Fruit fly (Drosophila melanogaster) whole organism, embryonic: Measurements from ENCODE around the gene Neto.

Experiments
- Atf6 ChIP-seq: fragments of 200-800 bp; sonication (Bioruptor generic); IDR thresholded peaks from 2 replicates; pipeline ENCODE4 v1.3.6; 2022; ENCODE audit warnings: missing biosample characterization, missing genetic modification characterization
- C15 ChIP-seq: fragments of 200-800 bp; sonication (Bioruptor generic); IDR thresholded peaks from 3 replicates; pipeline ENCODE4 v1.3.6; 2022; ENCODE audit warnings: missing biosample characterization, missing genetic modification characterization
- CG10543 ChIP-seq: fragments of 200-800 bp; sonication (Bioruptor generic); optimal IDR thresholded peaks from 3 replicates; lab custom pipeline; 2017; ENCODE audit warnings: missing biosample characterization, mild to moderate bottlenecking, missing genetic modification characterization, moderate library complexity
- CG12219 ChIP-seq: fragments of 200-800 bp; sonication (Bioruptor generic); optimal IDR thresholded peaks from 3 replicates; lab custom pipeline; 2018; ENCODE audit warnings: missing biosample characterization, mild to moderate bottlenecking, missing genetic modification characterization
- CG12769 ChIP-seq: fragments of 200-800 bp; sonication (Bioruptor generic); optimal IDR thresholded peaks from 2 replicates; lab custom pipeline; 2019; ENCODE audit warnings: missing biosample characterization, mild to moderate bottlenecking, missing genetic modification characterization, moderate library complexity
- CG13296 ChIP-seq: fragments of 200-800 bp; sonication (Bioruptor generic); optimal IDR thresholded peaks from 3 replicates; lab custom pipeline; 2018; ENCODE audit warnings: missing biosample characterization, mild to moderate bottlenecking, missing genetic modification characterization
- CG13894 ChIP-seq: fragments of 200-800 bp; sonication (Bioruptor generic); optimal IDR thresholded peaks from 3 replicates; lab custom pipeline; 2018; ENCODE audit warnings: missing biosample characterization, mild to moderate bottlenecking, missing genetic modification characterization, moderate library complexity
- CG15073 ChIP-seq: fragments of 200-800 bp; sonication (Bioruptor generic); optimal IDR thresholded peaks from 2 replicates; lab custom pipeline; 2016; ENCODE audit warnings: missing biosample characterization, missing genetic modification characterization
- CG15514 ChIP-seq: fragments of 200-800 bp; sonication (Bioruptor generic); optimal IDR thresholded peaks from 3 replicates; lab custom pipeline; 2017; ENCODE audit warnings: missing biosample characterization, missing genetic modification characterization, mild to moderate bottlenecking, moderate library complexity, missing genetic modification reagents
- CG1792 ChIP-seq: fragments of 200-800 bp; sonication (Bioruptor generic); optimal IDR thresholded peaks from 2 replicates; lab custom pipeline; 2016; ENCODE audit warnings: missing biosample characterization, missing genetic modification characterization
- CG3065 ChIP-seq: fragments of 200-800 bp; sonication (Bioruptor generic); optimal IDR thresholded peaks from 2 replicates; lab custom pipeline; 2016; ENCODE audit warnings: missing biosample characterization, missing genetic modification characterization
- CG34422 ChIP-seq: fragments of 200-800 bp; sonication (Bioruptor generic); IDR thresholded peaks from 3 replicates; pipeline ENCODE4 v1.3.6; 2022; ENCODE audit warnings: missing biosample characterization, missing genetic modification characterization
- CG42726 ChIP-seq: fragments of 200-800 bp; sonication (Bioruptor generic); IDR thresholded peaks from 2 replicates; pipeline ENCODE4 v1.3.6; 2022; ENCODE audit warnings: missing biosample characterization, missing genetic modification characterization; ENCODE audit not compliant: partially characterized antibody
- CG4360 ChIP-seq: fragments of 200-800 bp; sonication (Bioruptor generic); IDR thresholded peaks from 2 replicates; pipeline ENCODE4 v1.3.6; 2022; ENCODE audit warnings: missing biosample characterization, missing genetic modification characterization
- CG6683 ChIP-seq: fragments of 200-800 bp; sonication (Bioruptor generic); optimal IDR thresholded peaks from 2 replicates; lab custom pipeline; 2017; ENCODE audit warnings: missing biosample characterization, mild to moderate bottlenecking, missing genetic modification characterization, missing genetic modification reagents
- CG7271 ChIP-seq: fragments of 200-800 bp; sonication (Bioruptor generic); optimal IDR thresholded peaks from 2 replicates; lab custom pipeline; 2018; ENCODE audit warnings: missing biosample characterization, mild to moderate bottlenecking, missing genetic modification characterization, moderate library complexity
- CG7357 ChIP-seq: fragments of 200-800 bp; sonication (Bioruptor generic); IDR thresholded peaks from 3 replicates; pipeline ENCODE4 v1.3.6; 2022; ENCODE audit warnings: missing biosample characterization, missing genetic modification characterization
- CG8290 ChIP-seq, 3 experiments: fragments of 200-800 bp; sonication (Bioruptor generic); optimal IDR thresholded peaks; 2 replicates each; lab custom pipeline; 2016 to 2019; ENCODE audit warnings: missing biosample characterization in 3 of 3, missing genetic modification characterization in 3 of 3, mild to moderate bottlenecking in 2 of 3, moderate library complexity in 1 of 3
- CHES-1-like ChIP-seq: fragments of 200-800 bp; sonication (Bioruptor generic); optimal IDR thresholded peaks from 2 replicates; lab custom pipeline; 2016; ENCODE audit warnings: missing biosample characterization, missing genetic modification characterization
- Dfd ChIP-seq, 2 experiments: fragments of >200 bp; optimal IDR thresholded peaks; 2 replicates each; lab custom pipeline; 2017; ENCODE audit warnings: missing biosample characterization in 2 of 2, missing genetic modification characterization in 2 of 2
- Gsc ChIP-seq: fragments of 200-800 bp; sonication (Bioruptor generic); IDR thresholded peaks from 2 replicates; pipeline ENCODE4 v1.3.6; 2022; ENCODE audit warnings: missing biosample characterization, missing genetic modification characterization
- Hmr ChIP-seq: fragments of 200-800 bp; sonication (Bioruptor generic); optimal IDR thresholded peaks from 3 replicates; lab custom pipeline; 2017; ENCODE audit warnings: mild to moderate bottlenecking, missing biosample characterization, missing genetic modification reagents, missing genetic modification characterization
- Lpt ChIP-seq: fragments of >200 bp; optimal IDR thresholded peaks from 2 replicates; lab custom pipeline; 2018; ENCODE audit warnings: missing biosample characterization, missing genetic modification characterization
- Myb ChIP-seq: fragments of 200-800 bp; sonication (Bioruptor generic); optimal IDR thresholded peaks from 2 replicates; lab custom pipeline; 2016; ENCODE audit warnings: missing biosample characterization, missing genetic modification characterization
- NK7.1 ChIP-seq: fragments of 200-800 bp; sonication (Bioruptor generic); optimal IDR thresholded peaks from 3 replicates; lab custom pipeline; 2016; ENCODE audit warnings: missing biosample characterization, missing genetic modification characterization
- PHDP ChIP-seq: fragments of 200-800 bp; sonication (Bioruptor generic); optimal IDR thresholded peaks from 3 replicates; lab custom pipeline; 2018; ENCODE audit warnings: missing biosample characterization, mild to moderate bottlenecking, missing genetic modification characterization, moderate library complexity
- Rx ChIP-seq: fragments of 200-800 bp; sonication (Bioruptor generic); IDR thresholded peaks from 2 replicates; pipeline ENCODE4 v1.3.6; 2022; ENCODE audit warnings: missing biosample characterization, missing genetic modification characterization
- Xrp1 ChIP-seq: fragments of 200-800 bp; sonication (Bioruptor generic); IDR thresholded peaks from 2 replicates; pipeline ENCODE4 v1.3.6; 2022; ENCODE audit warnings: missing biosample characterization, missing genetic modification characterization
- chinmo ChIP-seq: fragments of 200-800 bp; sonication (Bioruptor generic); IDR thresholded peaks from 4 replicates; pipeline ENCODE4 v1.3.6; 2022; ENCODE audit warnings: missing biosample characterization, missing genetic modification characterization; ENCODE audit not compliant: partially characterized antibody
- chm ChIP-seq: fragments of 200-800 bp; sonication (Bioruptor generic); IDR thresholded peaks from 2 replicates; pipeline ENCODE4 v1.3.6; 2022; ENCODE audit warnings: missing biosample characterization, missing genetic modification characterization
- chn ChIP-seq: fragments of 200-800 bp; sonication (Bioruptor generic); optimal IDR thresholded peaks from 2 replicates; lab custom pipeline; 2016; ENCODE audit warnings: missing biosample characterization, missing genetic modification characterization
- cwo ChIP-seq: fragments of 200-800 bp; sonication (Bioruptor generic); optimal IDR thresholded peaks from 3 replicates; lab custom pipeline; 2017; ENCODE audit warnings: missing biosample characterization, missing genetic modification characterization, mild to moderate bottlenecking, moderate library complexity, missing genetic modification reagents
- dmrt11E ChIP-seq: fragments of 200-800 bp; sonication (Bioruptor generic); optimal IDR thresholded peaks from 3 replicates; lab custom pipeline; 2018; ENCODE audit warnings: missing biosample characterization, mild to moderate bottlenecking, missing genetic modification characterization, moderate library complexity
- gem ChIP-seq: fragments of 200-800 bp; sonication (Bioruptor generic); optimal IDR thresholded peaks from 2 replicates; lab custom pipeline; 2019; ENCODE audit warnings: missing biosample characterization, mild to moderate bottlenecking, missing genetic modification characterization, moderate library complexity
- grn ChIP-seq: fragments of 200-800 bp; sonication (Bioruptor generic); optimal IDR thresholded peaks from 3 replicates; lab custom pipeline; 2017; ENCODE audit warnings: missing biosample characterization, missing genetic modification characterization
- ken ChIP-seq: fragments of 200-800 bp; sonication (Bioruptor generic); IDR thresholded peaks from 3 replicates; pipeline ENCODE4 v1.3.6; 2022; ENCODE audit warnings: missing biosample characterization, missing genetic modification characterization
- klu ChIP-seq: fragments of 200-800 bp; sonication (Bioruptor generic); IDR thresholded peaks from 2 replicates; pipeline ENCODE4 v1.3.6; 2022; ENCODE audit warnings: missing biosample characterization, missing genetic modification characterization
- knrl ChIP-seq: fragments of 200-800 bp; sonication (Bioruptor generic); IDR thresholded peaks from 3 replicates; pipeline ENCODE4 v1.3.6; 2022; ENCODE audit warnings: missing biosample characterization, missing genetic modification characterization; ENCODE audit not compliant: partially characterized antibody
- mirr ChIP-seq: fragments of 200-800 bp; sonication (Bioruptor generic); optimal IDR thresholded peaks from 3 replicates; lab custom pipeline; 2018; ENCODE audit warnings: missing biosample characterization, mild to moderate bottlenecking, missing genetic modification characterization
- otp ChIP-seq: fragments of 200-800 bp; sonication (Bioruptor generic); IDR thresholded peaks from 3 replicates; pipeline ENCODE4, ENCODE4 v1.3.6; 2022; ENCODE audit warnings: missing biosample characterization, missing genetic modification characterization
- pfk ChIP-seq: fragments of 200-800 bp; sonication (Bioruptor generic); optimal IDR thresholded peaks from 2 replicates; lab custom pipeline; 2018; ENCODE audit warnings: missing biosample characterization, mild to moderate bottlenecking, missing genetic modification characterization, moderate library complexity
- phol ChIP-seq: fragments of 200-800 bp; sonication (Bioruptor generic); optimal IDR thresholded peaks from 3 replicates; lab custom pipeline; 2018; ENCODE audit warnings: missing biosample characterization, mild to moderate bottlenecking, missing genetic modification characterization, moderate library complexity
- slbo ChIP-seq: fragments of 200-800 bp; sonication (Bioruptor generic); IDR thresholded peaks from 2 replicates; pipeline ENCODE4 v1.3.6; 2022; ENCODE audit warnings: missing biosample characterization, missing genetic modification characterization
- slp2 ChIP-seq: fragments of 200-800 bp; sonication (Bioruptor generic); optimal IDR thresholded peaks from 2 replicates; lab custom pipeline; 2016; ENCODE audit warnings: missing biosample characterization, missing genetic modification characterization
- sug ChIP-seq: fragments of 200-800 bp; optimal IDR thresholded peaks from 2 replicates; lab custom pipeline; 2019; ENCODE audit warnings: missing biosample characterization, mild to moderate bottlenecking, missing genetic modification characterization, moderate library complexity
- unc-4 ChIP-seq: fragments of 200-800 bp; sonication (Bioruptor generic); IDR thresholded peaks from 2 replicates; pipeline ENCODE4 v1.3.6; 2022; ENCODE audit warnings: missing biosample characterization, missing genetic modification characterization; ENCODE audit not compliant: partially characterized antibody
- zen ChIP-seq: fragments of 200-800 bp; sonication (Bioruptor generic); optimal IDR thresholded peaks from 3 replicates; lab custom pipeline; 2018; ENCODE audit warnings: missing biosample characterization, mild to moderate bottlenecking, missing genetic modification characterization, moderate library complexity

The Neto gene

dm6 chrX:13403553-13403952 is 42.1 kb upstream of the Neto start (continued):
- TF ChIP-seq mirr (GFP tag; lab: Kevin White, UChicago) = peak; percentile 87
- no peak for TF ChIP-seq CG8290 (GFP tag; optimal IDR thresholded peaks at IDR 0.05; lab: Kevin White, UChicago)
- peak in 1 of 2 experiments; percentile 1 for TF ChIP-seq CG8290 (tag; optimal IDR thresholded peaks at IDR 0.05; lab: Kevin White, UChicago)
- TF ChIP-seq chinmo = 0 out of 4 replicates have a peak, but pooled peaks have one; percentile 8
- TF ChIP-seq slbo (GFP tag; lab: Robert Waterston, UW) = no peak
- peak; percentile 92 for TF ChIP-seq grn (GFP tag; lab: Kevin White, UChicago)
- TF ChIP-seq chn (GFP tag; lab: Kevin White, UChicago) = no peak
- no peak for TF ChIP-seq Myb
- peak; percentile 68 for TF ChIP-seq CG13894 (tag; lab: Kevin White, UChicago)
- peak; percentile 81 for TF ChIP-seq sug (tag; lab: Kevin White, UChicago)
- TF ChIP-seq cwo = no peak
- peak; percentile 26; the same call in 1 of the 2 replicates for TF ChIP-seq CG4360 (GFP tag; lab: Robert Waterston, UW)
- TF ChIP-seq CG3065 = no peak
- no peak for TF ChIP-seq slp2 (GFP tag; lab: Kevin White, UChicago)
- peak; percentile 32 for TF ChIP-seq CG13296 (GFP tag; lab: Kevin White, UChicago)
- TF ChIP-seq NK7.1 (GFP tag; lab: Kevin White, UChicago) = no peak
- TF ChIP-seq dmrt11E (tag; lab: Kevin White, UChicago) = no peak
- TF ChIP-seq CG12219 = no peak
- TF ChIP-seq Gsc (GFP tag; lab: Robert Waterston, UW) = no peak
- no peak for TF ChIP-seq Xrp1 (GFP tag; lab: Robert Waterston, UW)
- peak; percentile 31 for TF ChIP-seq pfk (GFP tag; lab: Kevin White, UChicago)
- TF ChIP-seq ken = no peak
- peak; percentile 7 for TF ChIP-seq CG12769 (tag; lab: Kevin White, UChicago)
- no peak for TF ChIP-seq CHES-1-like (GFP tag; lab: Kevin White, UChicago)

dm6 chrX:13403962-13404830 is 41.5 kb upstream of the Neto start, which contains the start of gene GstT4:
Gene GstT4, plus strand, starts transcription at chrX:13404749.
- TF ChIP-seq Atf6 (peak; percentile 41; the same call in 1 of the 2 replicates), C15 (GFP tag; lab: Robert Waterston, UW) (no peak), PHDP (no peak), sug (tag; lab: Kevin White, UChicago) (no peak), klu (GFP tag; lab: Robert Waterston, UW) (no peak), phol (tag; lab: Kevin White, UChicago) (peak; percentile 48), CG15514 (GFP tag; lab: Kevin White, UChicago) (peak; percentile 17), CG1792 (GFP tag; lab: Kevin White, UChicago) (peak; percentile 18), Lpt (GFP tag; lab: Kevin White, UChicago) (no peak), chm (GFP tag; lab: Robert Waterston, UW) (peak; percentile 46; the same call in 1 of the 2 replicates), otp (0 out of 3 replicates have a peak, but pooled peaks have one; percentile 34), gem (tag; lab: Kevin White, UChicago) (peak; percentile 52), CG42726 (GFP tag; lab: Robert Waterston, UW) (no peak), CG6683 (GFP tag; lab: Kevin White, UChicago) (no peak), unc-4 (GFP tag; lab: Robert Waterston, UW) (no peak), ken (0 out of 3 replicates have a peak, but pooled peaks have one; percentile 35), Rx (GFP tag; lab: Robert Waterston, UW) (0 out of 2 replicates have a peak, but pooled peaks have one; percentile 2), Dfd (GFP tag; optimal IDR thresholded peaks at IDR 0.05; lab: Kevin White, UChicago) (no peak), CG7357 (no peak), CG15073 (GFP tag; lab: Kevin White, UChicago) (no peak), CG10543 (GFP tag; lab: Kevin White, UChicago) (no peak), CG3065 (peak; percentile 39), knrl (GFP tag; lab: Robert Waterston, UW) (no peak), Hmr (peak; percentile 23), CG34422 (GFP tag; lab: Robert Waterston, UW) (peak; percentile 79; the same call in 2 of the 3 replicates), CG7271 (tag; lab: Kevin White, UChicago) (no peak), zen (tag; lab: Kevin White, UChicago) (no peak)
